Fruit fly (Drosophila melanogaster) whole organism, pupa: ENCODE measurements around the gene Cad88C.
A peak's percentile ranks its signal among the peaks of the same experiment; 100 is the strongest.

Experiments
- CG10348 ChIP-seq: fragments of 200-800 bp; sonication (Bioruptor generic); IDR thresholded peaks from 2 replicates; pipeline ENCODE4 v1.3.6; 2022; ENCODE audit warnings: missing biosample characterization, missing genetic modification characterization
- CG12605 ChIP-seq: fragments of 200-800 bp; sonication (Bioruptor generic); IDR thresholded peaks from 2 replicates; pipeline ENCODE4 v1.3.6; 2022; ENCODE audit warnings: missing biosample characterization, missing genetic modification characterization
- CG13204 ChIP-seq: fragments of 200-800 bp; sonication (Bioruptor generic); optimal IDR thresholded peaks from 2 replicates; lab custom pipeline; 2018; ENCODE audit warnings: missing biosample characterization, mild to moderate bottlenecking, missing genetic modification characterization, moderate library complexity
- CG14655 ChIP-seq: fragments of 200-800 bp; sonication (Bioruptor generic); optimal IDR thresholded peaks from 3 replicates; lab custom pipeline; 2017; ENCODE audit warnings: mild to moderate bottlenecking, missing biosample characterization, missing genetic modification reagents, missing genetic modification characterization
- CG15710 ChIP-seq: fragments of 200-800 bp; sonication (Bioruptor generic); optimal IDR thresholded peaks from 2 replicates; lab custom pipeline; 2018; ENCODE audit warnings: missing biosample characterization, mild to moderate bottlenecking, missing genetic modification characterization, moderate library complexity
- CG17806 ChIP-seq: fragments of 200-800 bp; sonication (Bioruptor generic); optimal IDR thresholded peaks from 2 replicates; lab custom pipeline; 2018; ENCODE audit warnings: missing biosample characterization, mild to moderate bottlenecking, missing genetic modification characterization, moderate library complexity
- CG32121 ChIP-seq: fragments of 200-800 bp; sonication (Bioruptor generic); IDR thresholded peaks from 2 replicates; pipeline ENCODE4 v1.3.6; 2022; ENCODE audit warnings: missing biosample characterization, missing genetic modification characterization
- CG34367 ChIP-seq: fragments of 200-800 bp; sonication (Bioruptor generic); optimal IDR thresholded peaks from 2 replicates; lab custom pipeline; 2018; ENCODE audit warnings: missing biosample characterization, mild to moderate bottlenecking, missing genetic modification characterization
- CG4496 ChIP-seq: fragments of 200-800 bp; sonication (Bioruptor generic); IDR thresholded peaks from 3 replicates; pipeline ENCODE4 v1.3.6; 2022; ENCODE audit warnings: missing biosample characterization, missing genetic modification characterization
- CG8159 ChIP-seq: fragments of 200-800 bp; sonication (Bioruptor generic); optimal IDR thresholded peaks from 3 replicates; lab custom pipeline; 2018; ENCODE audit warnings: missing biosample characterization, mild to moderate bottlenecking, missing genetic modification characterization, moderate library complexity
- CG8301 ChIP-seq: fragments of 200-800 bp; sonication (Bioruptor generic); optimal IDR thresholded peaks from 2 replicates; lab custom pipeline; 2018; ENCODE audit warnings: missing biosample characterization, mild to moderate bottlenecking, missing genetic modification characterization
- CG9948 ChIP-seq: fragments of 200-800 bp; sonication (Bioruptor generic); optimal IDR thresholded peaks from 2 replicates; lab custom pipeline; 2018; ENCODE audit warnings: missing biosample characterization, mild to moderate bottlenecking, missing genetic modification characterization, moderate library complexity
- D1 ChIP-seq: fragments of 200-800 bp; sonication (Bioruptor generic); optimal IDR thresholded peaks from 2 replicates; lab custom pipeline; 2018; ENCODE audit warnings: missing biosample characterization, mild to moderate bottlenecking, missing genetic modification characterization, moderate library complexity
- EcR ChIP-seq: fragments of 200-800 bp; sonication (Bioruptor generic); optimal IDR thresholded peaks from 3 replicates; lab custom pipeline; 2019; ENCODE audit warnings: missing biosample characterization, missing genetic modification characterization, mild to moderate bottlenecking, moderate library complexity, missing genetic modification reagents
- Ets98B ChIP-seq: fragments of 200-800 bp; sonication (Bioruptor generic); IDR thresholded peaks from 2 replicates; pipeline ENCODE4 v1.3.6; 2022; ENCODE audit warnings: missing biosample characterization, missing genetic modification characterization
- Pif1A ChIP-seq: fragments of 200-800 bp; sonication (Bioruptor generic); optimal IDR thresholded peaks from 3 replicates; lab custom pipeline; 2016; ENCODE audit warnings: missing biosample characterization, missing genetic modification characterization
- Pif1B ChIP-seq: fragments of 200-800 bp; sonication (Bioruptor generic); optimal IDR thresholded peaks from 3 replicates; lab custom pipeline; 2016; ENCODE audit warnings: missing biosample characterization, missing genetic modification characterization
- Snoo ChIP-seq: fragments of 200-800 bp; sonication (Bioruptor generic); optimal IDR thresholded peaks from 3 replicates; lab custom pipeline; 2017; ENCODE audit warnings: missing biosample characterization, mild to moderate bottlenecking, missing genetic modification characterization, inconsistent platforms
- fd96Ca ChIP-seq: fragments of 200-800 bp; sonication (Bioruptor generic); IDR thresholded peaks from 3 replicates; pipeline ENCODE4 v1.3.6; 2022; ENCODE audit warnings: missing biosample characterization, missing genetic modification characterization
- gl ChIP-seq: fragments of 200-800 bp; sonication (Bioruptor generic); optimal IDR thresholded peaks from 2 replicates; lab custom pipeline; 2018; ENCODE audit warnings: missing biosample characterization, mild to moderate bottlenecking, missing genetic modification characterization
- rn ChIP-seq: fragments of 200-800 bp; sonication (Bioruptor generic); IDR thresholded peaks from 2 replicates; pipeline ENCODE4 v1.3.6; 2022; ENCODE audit warnings: missing biosample characterization, missing genetic modification characterization

Cad88C gene

dm6 chr3R:14597935-14598424, 32.3 kb upstream of the Cad88C start:
- TF ChIP-seq Ets98B (GFP tag; lab: Robert Waterston, UW) (peak; percentile 24; the same call in 1 of the 2 replicates), CG4496 (peak; percentile 52; the same call in 1 of the 3 replicates), Snoo (no peak), Pif1B (GFP tag; lab: Kevin White, UChicago) (peak; percentile 12), D1 (no peak), CG9948 (tag; lab: Kevin White, UChicago) (peak; percentile 58), CG12605 (0 out of 2 replicates have a peak, but pooled peaks have one; percentile 22), CG8301 (tag; lab: Kevin White, UChicago) (peak; percentile 53), CG8159 (tag; lab: Kevin White, UChicago) (peak; percentile 76), fd96Ca (GFP tag; lab: Robert Waterston, UW) (no peak), CG17806 (peak; percentile 59), rn (GFP tag; lab: Robert Waterston, UW) (no peak), CG32121 (peak; percentile 17; the same call in 1 of the 2 replicates), CG10348 (no peak), gl (tag; lab: Kevin White, UChicago) (no peak), CG34367 (tag; lab: Kevin White, UChicago) (peak; percentile 46), CG13204 (GFP tag; lab: Kevin White, UChicago) (no peak), CG15710 (tag; lab: Kevin White, UChicago) (peak; percentile 62), Pif1A (GFP tag; lab: Kevin White, UChicago) (no peak), EcR (GFP tag; lab: Kevin White, UChicago) (no peak), CG14655 (GFP tag; lab: Kevin White, UChicago) (peak; percentile 63)

dm6 chr3R:14608892-14609692, 21.2 kb upstream of the Cad88C start, which contains the start of gene CG14853:
CG14853 (plus strand) TSS chr3R:14609642.
- TF ChIP-seq CG8301 (tag; lab: Kevin White, UChicago) (no peak), fd96Ca (GFP tag; lab: Robert Waterston, UW) (no peak), Pif1A (GFP tag; lab: Kevin White, UChicago) (peak; percentile 10), CG14655 (GFP tag; lab: Kevin White, UChicago) (peak; percentile 39), CG15710 (tag; lab: Kevin White, UChicago) (peak; percentile 56), CG4496 (peak; percentile 33), EcR (GFP tag; lab: Kevin White, UChicago) (no peak), CG9948 (tag; lab: Kevin White, UChicago) (no peak), D1 (no peak), Snoo (peak; percentile 49), CG13204 (GFP tag; lab: Kevin White, UChicago) (no peak), CG12605 (peak; percentile 10; the same call in 1 of the 2 replicates), Ets98B (GFP tag; lab: Robert Waterston, UW) (peak; percentile 57), CG10348 (0 out of 2 replicates have a peak, but pooled peaks have one; percentile 23), gl (tag; lab: Kevin White, UChicago) (no peak), CG17806 (no peak), rn (GFP tag; lab: Robert Waterston, UW) (0 out of 2 replicates have a peak, but pooled peaks have one; percentile 18), CG8159 (tag; lab: Kevin White, UChicago) (peak; percentile 20), Pif1B (GFP tag; lab: Kevin White, UChicago) (no peak), CG34367 (tag; lab: Kevin White, UChicago) (peak; percentile 26), CG32121 (0 out of 2 replicates have a peak, but pooled peaks have one; percentile 31)

DNA sequence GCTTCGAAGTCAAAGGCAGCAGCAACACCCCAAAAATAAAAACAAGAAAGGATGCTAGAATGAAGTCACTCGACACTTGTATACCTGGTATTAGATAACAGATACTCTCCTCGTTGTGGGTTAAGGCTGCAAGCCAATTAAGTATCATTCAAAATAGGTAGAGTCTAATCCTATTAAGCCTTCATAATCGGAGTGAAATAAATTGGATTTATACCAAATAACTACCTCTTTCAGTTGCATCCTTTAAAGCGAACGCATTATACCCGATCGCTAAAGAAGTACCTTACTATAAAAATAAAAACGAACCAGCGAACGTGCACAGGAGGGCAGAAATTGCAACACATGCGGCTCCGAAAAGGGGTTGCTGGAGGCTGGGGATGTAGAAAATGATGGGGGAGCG, 7.7 kb upstream of the Cad88C start:
- TF ChIP-seq EcR (GFP tag; lab: Kevin White, UChicago) (peak; percentile 46), CG32121 (no peak), CG34367 (tag; lab: Kevin White, UChicago) (peak; percentile 41), CG8159 (tag; lab: Kevin White, UChicago) (peak; percentile 46), Ets98B (GFP tag; lab: Robert Waterston, UW) (no peak)
- TF ChIP-seq, all 21 proteins: peak for 3

- TF ChIP-seq CG32121 (peak; percentile 81), CG8159 (tag; lab: Kevin White, UChicago) (peak; percentile 88), CG12605 (0 out of 2 replicates have a peak, but pooled peaks have one; percentile 15), CG4496 (peak; percentile 83; the same call in 2 of the 3 replicates), rn (GFP tag; lab: Robert Waterston, UW) (peak; percentile 34; the same call in 1 of the 2 replicates), Snoo (peak; percentile 74), CG15710 (tag; lab: Kevin White, UChicago) (peak; percentile 88), Ets98B (GFP tag; lab: Robert Waterston, UW) (peak; percentile 66), Pif1A (GFP tag; lab: Kevin White, UChicago) (peak; percentile 84), CG13204 (GFP tag; lab: Kevin White, UChicago) (peak; percentile 69), CG9948 (tag; lab: Kevin White, UChicago) (peak; percentile 92), gl (tag; lab: Kevin White, UChicago) (peak; percentile 65), CG17806 (peak; percentile 85), CG14655 (GFP tag; lab: Kevin White, UChicago) (peak; percentile 90), D1 (peak; percentile 92), CG10348 (peak; percentile 43; the same call in 1 of the 2 replicates), CG8301 (tag; lab: Kevin White, UChicago) (peak; percentile 84), EcR (GFP tag; lab: Kevin White, UChicago) (peak; percentile 52), CG34367 (tag; lab: Kevin White, UChicago) (peak; percentile 90), Pif1B (GFP tag; lab: Kevin White, UChicago) (peak; percentile 89), fd96Ca (GFP tag; lab: Robert Waterston, UW) (peak; percentile 74; the same call in 2 of the 3 replicates)
Observed at dm6 chr3R:14624088-14624619, 6.1 kb upstream of the Cad88C start.
